Worm (Caenorhabditis elegans): Measurements from ENCODE around the gene F47G9.4.

F47G9.4 gene

ce11 chrV:11323720-11324119 lies 2.1 kb upstream of the F47G9.4 start, which contains the start of gene str-141:
str-141 (minus strand) TSS chrV:11323820.
- TF ChIP-seq M03D4.4 (tag; optimal IDR thresholded peaks at IDR 0.05) (no peak), mep-1 (tag; optimal IDR thresholded peaks at IDR 0.05) (no peak), flh-1 (GFP tag; optimal IDR thresholded peaks at IDR 0.05) (no peak), nhr-76 (tag; optimal IDR thresholded peaks at IDR 0.05) (no peak), ceh-39 (tag; optimal IDR thresholded peaks at IDR 0.05) (no peak), mls-2 (tag; optimal IDR thresholded peaks at IDR 0.05) (no peak), snpc-4 (tag; optimal IDR thresholded peaks at IDR 0.05) (no peak), sptf-1 (tag; optimal IDR thresholded peaks at IDR 0.05) (no peak), lin-32 (GFP tag; optimal IDR thresholded peaks at IDR 0.05) (no peak), lsy-2 (tag; optimal IDR thresholded peaks at IDR 0.05) (no peak), zip-8 (tag; optimal IDR thresholded peaks at IDR 0.05) (no peak), ceh-83 (GFP tag; optimal IDR thresholded peaks at IDR 0.05) (no peak), tbx-8 (GFP tag; optimal IDR thresholded peaks at IDR 0.05) (no peak), pha-4 (tag; optimal IDR thresholded peaks at IDR 0.05) (no peak), drap-1 (GFP tag; optimal IDR thresholded peaks at IDR 0.05) (no peak), unc-39 (tag; optimal IDR thresholded peaks at IDR 0.05) (no peak), nhr-12 (tag; optimal IDR thresholded peaks at IDR 0.05) (no peak), ham-2 (GFP tag; optimal IDR thresholded peaks at IDR 0.05) (no peak), unc-120 (tag; optimal IDR thresholded peaks at IDR 0.05; ENCODE audit: poor library complexity, severe bottlenecking) (no peak)

- TF ChIP-seq nhr-2 (tag; optimal IDR thresholded peaks at IDR 0.05), result no peak
- no peak for TF ChIP-seq elt-3 (tag; optimal IDR thresholded peaks at IDR 0.05)
These were observed 756 bp downstream of the F47G9.4 start for ce11 chrV:11320860-11321259.

DNA sequence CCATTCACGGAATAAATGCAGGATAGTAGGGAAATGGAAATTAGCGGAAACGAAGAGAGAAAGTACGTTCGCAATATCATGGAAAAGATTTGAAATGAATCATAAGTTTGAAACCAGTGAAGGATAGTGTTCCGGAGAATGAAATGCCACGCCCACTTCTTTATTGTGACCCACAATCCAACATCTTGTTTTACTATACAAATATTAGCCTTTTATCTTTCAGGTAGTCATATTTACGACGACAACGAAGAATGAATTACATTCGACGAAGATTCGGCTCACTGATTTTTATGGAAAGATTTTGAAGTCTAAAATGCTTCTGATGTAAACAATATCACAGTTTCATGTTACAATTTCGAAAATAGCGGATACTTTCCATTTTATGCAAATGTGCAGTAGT lies 4.8 kb downstream of the F47G9.4 start, which contains the start of gene cutl-18:
Gene cutl-18 (minus strand): TSS at position 101 of the 400 bp plus-strand sequence.
- TF ChIP-seq ceh-39 (tag; optimal IDR thresholded peaks at IDR 0.05), result no peak
- TF ChIP-seq lin-13 (tag; optimal IDR thresholded peaks at IDR 0.05), result no peak
- TF ChIP-seq mls-2 (tag; optimal IDR thresholded peaks at IDR 0.05), result no peak
- TF ChIP-seq sptf-1 (tag; optimal IDR thresholded peaks at IDR 0.05), result no peak
- TF ChIP-seq ceh-43 (GFP tag; optimal IDR thresholded peaks at IDR 0.05), result no peak
- TF ChIP-seq flh-1 (GFP tag; optimal IDR thresholded peaks at IDR 0.05), result no peak
- TF ChIP-seq nhr-2 (tag; optimal IDR thresholded peaks at IDR 0.05), result no peak
- no peak for TF ChIP-seq lin-32 (GFP tag; optimal IDR thresholded peaks at IDR 0.05)
- no peak for TF ChIP-seq elt-1 (tag; optimal IDR thresholded peaks at IDR 0.05; ENCODE audit: borderline replicate concordance, insufficient read depth)
- TF ChIP-seq ztf-11 (tag; optimal IDR thresholded peaks at IDR 0.05), result no peak
- TF ChIP-seq zip-8 (tag; optimal IDR thresholded peaks at IDR 0.05), result no peak
- TF ChIP-seq cnd-1 (tag; optimal IDR thresholded peaks at IDR 0.05), result no peak
- no peak for TF ChIP-seq ham-2 (GFP tag; optimal IDR thresholded peaks at IDR 0.05)
- no peak for TF ChIP-seq unc-120 (tag; optimal IDR thresholded peaks at IDR 0.05; ENCODE audit: poor library complexity, severe bottlenecking)
- TF ChIP-seq unc-39 (tag; optimal IDR thresholded peaks at IDR 0.05), result no peak
- no peak for TF ChIP-seq ces-1 (GFP tag; optimal IDR thresholded peaks at IDR 0.05)

ce11 chrV:11314025-11314880 lies 7.4 kb downstream of the F47G9.4 start:
- TF ChIP-seq drap-1 (GFP tag; optimal IDR thresholded peaks at IDR 0.05) (peak; percentile 100), sptf-1 (tag; optimal IDR thresholded peaks at IDR 0.05) (peak; percentile 99), sem-2 (GFP tag; optimal IDR thresholded peaks at IDR 0.05) (peak; percentile 98), mls-2 (tag; optimal IDR thresholded peaks at IDR 0.05) (peak; percentile 100), tbx-8 (GFP tag; optimal IDR thresholded peaks at IDR 0.05) (peak; percentile 99), ceh-43 (GFP tag; optimal IDR thresholded peaks at IDR 0.05) (peak; percentile 98), unc-120 (tag; optimal IDR thresholded peaks at IDR 0.05; ENCODE audit: poor library complexity, severe bottlenecking) (peak; percentile 98), bed-3 (GFP tag; optimal IDR thresholded peaks at IDR 0.05) (peak; percentile 98), lin-32 (GFP tag; optimal IDR thresholded peaks at IDR 0.05) (peak; percentile 100), cnd-1 (tag; optimal IDR thresholded peaks at IDR 0.05) (peak; percentile 99), ham-2 (GFP tag; optimal IDR thresholded peaks at IDR 0.05) (peak; percentile 99), unc-39 (tag; optimal IDR thresholded peaks at IDR 0.05) (peak; percentile 100), unc-62 (GFP tag; optimal IDR thresholded peaks at IDR 0.05) (peak; percentile 91), lsy-2 (tag; optimal IDR thresholded peaks at IDR 0.05) (peak; percentile 75), nhr-76 (tag; optimal IDR thresholded peaks at IDR 0.05) (peak; percentile 81), flh-1 (GFP tag; optimal IDR thresholded peaks at IDR 0.05) (peak; percentile 98), ces-1 (GFP tag; optimal IDR thresholded peaks at IDR 0.05) (no peak), blmp-1 (tag; optimal IDR thresholded peaks at IDR 0.05) (peak; percentile 77), mab-5 (tag; optimal IDR thresholded peaks at IDR 0.05) (peak; percentile 74), hlh-1 (tag; optimal IDR thresholded peaks at IDR 0.05) (peak; percentile 96), M03D4.4 (tag; optimal IDR thresholded peaks at IDR 0.05) (peak; percentile 99), elt-1 (tag; optimal IDR thresholded peaks at IDR 0.05; ENCODE audit: borderline replicate concordance, insufficient read depth) (peak; percentile 83), snpc-4 (tag; optimal IDR thresholded peaks at IDR 0.05) (no peak), ceh-39 (tag; optimal IDR thresholded peaks at IDR 0.05) (peak; percentile 52), mep-1 (tag; optimal IDR thresholded peaks at IDR 0.05) (peak; percentile 94), zip-8 (tag; optimal IDR thresholded peaks at IDR 0.05) (no peak), ceh-83 (GFP tag; optimal IDR thresholded peaks at IDR 0.05) (peak; percentile 100), lin-13 (tag; optimal IDR thresholded peaks at IDR 0.05) (peak; percentile 95), nhr-237 (tag; optimal IDR thresholded peaks at IDR 0.05) (peak; percentile 63), ztf-11 (tag; optimal IDR thresholded peaks at IDR 0.05) (peak; percentile 98), nhr-28 (tag; optimal IDR thresholded peaks at IDR 0.05) (peak; percentile 92), nhr-12 (tag; optimal IDR thresholded peaks at IDR 0.05) (peak; percentile 89), nhr-2 (tag; optimal IDR thresholded peaks at IDR 0.05) (peak; percentile 27), pha-4 (tag; optimal IDR thresholded peaks at IDR 0.05) (peak; percentile 83), elt-3 (tag; optimal IDR thresholded peaks at IDR 0.05) (peak; percentile 91)

All from whole organism, mixed stage, embryonic.